Fruit fly (Drosophila melanogaster) whole organism, wandering third instar larva: Measurements from ENCODE around the gene sqd.

Experiments used
- CG9705 ChIP-seq: fragments of 200-800 bp; sonication (Bioruptor generic); optimal IDR thresholded peaks from 2 replicates; lab custom pipeline; 2018; ENCODE audit warnings: missing biosample characterization, mild to moderate bottlenecking, missing genetic modification characterization
- Dfd ChIP-seq: fragments of >200 bp; optimal IDR thresholded peaks from 2 replicates; lab custom pipeline; 2017; ENCODE audit warnings: missing biosample characterization, missing genetic modification characterization
- GATAd ChIP-seq: sonication (Bioruptor generic); optimal IDR thresholded peaks from 2 replicates; lab custom pipeline; 2016; ENCODE audit warnings: missing biosample characterization, missing genetic modification characterization
- Sp1 ChIP-seq: fragments of 200-800 bp; sonication (Bioruptor generic); optimal IDR thresholded peaks from 3 replicates; lab custom pipeline; 2019; ENCODE audit warnings: missing biosample characterization, mild to moderate bottlenecking, missing genetic modification characterization, moderate library complexity
- Vsx2 ChIP-seq: fragments of 200-300, 225-300 bp; sonication (Bioruptor generic); optimal IDR thresholded peaks from 2 replicates; lab custom pipeline; 2018; ENCODE audit warnings: missing biosample characterization, missing genetic modification characterization; ENCODE audit not compliant: partially characterized antibody
- dl ChIP-seq, 2 experiments: fragments of 175-275, 200-275 bp in 1 of 2; fragments of 200-275 bp in 1 of 2; sonication (Bioruptor generic); optimal IDR thresholded peaks; lab custom pipeline; 2018; ENCODE audit warnings: mild to moderate bottlenecking in 2 of 2, missing biosample characterization in 2 of 2, missing genetic modification characterization in 2 of 2, moderate library complexity in 2 of 2; ENCODE audit not compliant: partially characterized antibody in 2 of 2, insufficient read depth in 1 of 2
- fru ChIP-seq: fragments of 200-800 bp; sonication (Bioruptor generic); optimal IDR thresholded peaks from 3 replicates; lab custom pipeline; 2016; ENCODE audit warnings: missing biosample characterization, mild to moderate bottlenecking, missing genetic modification characterization
- h ChIP-seq: fragments of 200-800 bp; sonication (Bioruptor generic); optimal IDR thresholded peaks from 3 replicates; lab custom pipeline; 2016; ENCODE audit warnings: missing biosample characterization, mild to moderate bottlenecking, missing genetic modification characterization
- psq ChIP-seq: fragments of 200-800 bp; sonication (Bioruptor generic); optimal IDR thresholded peaks from 3 replicates; lab custom pipeline; 2017; ENCODE audit warnings: missing biosample characterization, mild to moderate bottlenecking, missing genetic modification characterization, moderate library complexity

DNA sequence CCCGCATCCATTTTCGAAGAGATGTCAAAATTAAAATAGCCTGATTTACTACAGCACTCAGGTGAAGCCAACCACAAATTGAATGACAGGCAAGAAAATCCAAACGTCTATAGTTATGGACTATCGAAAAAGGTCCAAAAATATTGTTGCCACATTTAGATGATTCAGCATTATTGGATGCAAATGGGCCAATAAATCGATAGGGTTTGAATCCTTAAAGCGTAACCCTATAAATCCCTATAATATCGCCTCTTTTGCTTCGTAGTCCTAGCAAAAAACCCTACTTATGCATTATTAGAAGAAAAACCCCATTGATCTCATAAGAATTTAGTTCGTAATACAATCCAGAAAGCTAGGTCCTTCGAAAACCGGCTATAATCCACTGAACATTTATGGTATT is 10.2 kb upstream of the sqd start, which contains the start of gene Rbp4:
- TF ChIP-seq Vsx2 (GFP tag; lab: Kevin White, UChicago) (no peak), Dfd (GFP tag; lab: Kevin White, UChicago) (no peak), GATAd (GFP tag; lab: Kevin White, UChicago) (no peak), Sp1 (GFP tag; lab: Kevin White, UChicago) (no peak), fru (GFP tag; lab: Kevin White, UChicago) (no peak), CG9705 (GFP tag; lab: Kevin White, UChicago) (no peak), dl (GFP tag; optimal IDR thresholded peaks at IDR 0.05; lab: Kevin White, UChicago; ENCODE audit: insufficient read depth in 1 of 2, partially characterized antibody in 2 of 2) (no peak), psq (GFP tag; lab: Kevin White, UChicago) (no peak), h (GFP tag; lab: Kevin White, UChicago) (no peak)
